Worm (Caenorhabditis elegans): ENCODE measurements around the gene T26E4.4.

The T26E4.4 gene

ce11 chrV:15769072-15769471, 23.2 kb downstream of the T26E4.4 start, which contains the start of gene F57A10.4:
Gene F57A10.4, plus strand, starts transcription at chrV:15769438.
- TF ChIP-seq sem-4 (tag; optimal IDR thresholded peaks at IDR 0.05) (no peak), nhr-6 (tag; optimal IDR thresholded peaks at IDR 0.05) (no peak), mbf-1 (tag; optimal IDR thresholded peaks at IDR 0.05) (no peak), nhr-10 (tag; optimal IDR thresholded peaks at IDR 0.05) (no peak), mab-5 (tag; optimal IDR thresholded peaks at IDR 0.05) (no peak), lsy-2 (tag; optimal IDR thresholded peaks at IDR 0.05) (no peak), crh-2 (tag; optimal IDR thresholded peaks at IDR 0.05) (no peak), R02D3.7 (tag; optimal IDR thresholded peaks at IDR 0.05) (no peak), unc-62 (GFP tag; optimal IDR thresholded peaks at IDR 0.05) (no peak), aly-2 (tag; optimal IDR thresholded peaks at IDR 0.05) (no peak), F13H6.1 (tag; optimal IDR thresholded peaks at IDR 0.05) (no peak), ztf-11 (tag; optimal IDR thresholded peaks at IDR 0.05) (no peak), nhr-25 (tag; optimal IDR thresholded peaks at IDR 0.05) (no peak)

ce11 chrV:15766122-15766594, 26.2 kb downstream of the T26E4.4 start, which contains the start of the genes haf-3 and F57A10.2:
Gene haf-3, minus strand, starts transcription at chrV:15766172.
Gene F57A10.2, plus strand, starts transcription at chrV:15766575.
- TF ChIP-seq nhr-11 (tag; optimal IDR thresholded peaks at IDR 0.05) = no peak
- no peak for TF ChIP-seq lin-39 (tag; optimal IDR thresholded peaks at IDR 0.05)
- TF ChIP-seq mab-5 (tag; optimal IDR thresholded peaks at IDR 0.05) = peak; percentile 90
- peak; percentile 96 for TF ChIP-seq C34F6.9 (tag; optimal IDR thresholded peaks at IDR 0.05)
- peak; percentile 41 for TF ChIP-seq dmd-4 (tag; optimal IDR thresholded peaks at IDR 0.05)
- peak; percentile 78 for TF ChIP-seq nhr-129 (tag; optimal IDR thresholded peaks at IDR 0.05)
- peak; percentile 87 for TF ChIP-seq nhr-21 (tag; optimal IDR thresholded peaks at IDR 0.05)
- peak; percentile 80 for TF ChIP-seq nhr-237 (tag; optimal IDR thresholded peaks at IDR 0.05)
- TF ChIP-seq mdl-1 (tag; optimal IDR thresholded peaks at IDR 0.05) = peak in 1 of 2 experiments; percentile 19
- peak; percentile 92 for TF ChIP-seq nhr-25 (tag; optimal IDR thresholded peaks at IDR 0.05)
- TF ChIP-seq nhr-12 (tag; optimal IDR thresholded peaks at IDR 0.05) = no peak
- TF ChIP-seq nhr-6 (tag; optimal IDR thresholded peaks at IDR 0.05) = peak; percentile 84
- no peak for TF ChIP-seq mbf-1 (tag; optimal IDR thresholded peaks at IDR 0.05)
- peak; percentile 67 for TF ChIP-seq zag-1 (tag; optimal IDR thresholded peaks at IDR 0.05)
- no peak for TF ChIP-seq aly-2 (tag; optimal IDR thresholded peaks at IDR 0.05)
- TF ChIP-seq Y55F3AM.14 (GFP tag; optimal IDR thresholded peaks at IDR 0.05) = peak; percentile 37
- TF ChIP-seq unc-62 (GFP tag; optimal IDR thresholded peaks at IDR 0.05) = peak; percentile 33
- peak; percentile 78 for TF ChIP-seq ceh-82 (tag; optimal IDR thresholded peaks at IDR 0.05)
- TF ChIP-seq sma-3 (GFP tag; optimal IDR thresholded peaks at IDR 0.05) = peak; percentile 92
- no peak for TF ChIP-seq nhr-23 (tag; optimal IDR thresholded peaks at IDR 0.05)
- peak; percentile 94 for TF ChIP-seq unc-55 (GFP tag; optimal IDR thresholded peaks at IDR 0.05)
- TF ChIP-seq ztf-4 (tag; optimal IDR thresholded peaks at IDR 0.05) = peak; percentile 84
- no peak for TF ChIP-seq alr-1 (tag; optimal IDR thresholded peaks at IDR 0.05)
- peak; percentile 72 for TF ChIP-seq R02D3.7 (tag; optimal IDR thresholded peaks at IDR 0.05)
- TF ChIP-seq fos-1 (tag; optimal IDR thresholded peaks at IDR 0.05) = peak; percentile 57
- peak; percentile 9 for TF ChIP-seq blmp-1 (tag; optimal IDR thresholded peaks at IDR 0.05; ENCODE audit: insufficient read depth)
- peak; percentile 60 for TF ChIP-seq ceh-16 (tag; optimal IDR thresholded peaks at IDR 0.05)
- no peak for TF ChIP-seq ztf-11 (tag; optimal IDR thresholded peaks at IDR 0.05)
- TF ChIP-seq crh-2 (tag; optimal IDR thresholded peaks at IDR 0.05) = peak; percentile 94
- no peak for TF ChIP-seq elt-3 (tag; optimal IDR thresholded peaks at IDR 0.05)
- no peak for TF ChIP-seq elt-1 (tag; optimal IDR thresholded peaks at IDR 0.05)
- TF ChIP-seq lin-13 (GFP tag; optimal IDR thresholded peaks at IDR 0.05) = peak; percentile 92
- TF ChIP-seq nhr-10 (tag; optimal IDR thresholded peaks at IDR 0.05) = peak; percentile 81
- TF ChIP-seq nhr-77 (tag; optimal IDR thresholded peaks at IDR 0.05) = peak; percentile 68
- peak; percentile 92 for TF ChIP-seq egl-27 (tag; optimal IDR thresholded peaks at IDR 0.05)
- TF ChIP-seq ztf-1 (GFP tag; conservative IDR thresholded peaks at IDR 0.05) = no peak
- TF ChIP-seq unc-39 (tag; optimal IDR thresholded peaks at IDR 0.05) = no peak
- TF ChIP-seq sma-9 (GFP tag; optimal IDR thresholded peaks at IDR 0.05) = peak; percentile 95
- no peak for TF ChIP-seq sma-9 (tag; optimal IDR thresholded peaks at IDR 0.05)
- TF ChIP-seq lsy-2 (tag; optimal IDR thresholded peaks at IDR 0.05) = peak; percentile 92 to 96
- TF ChIP-seq F13H6.1 (tag; optimal IDR thresholded peaks at IDR 0.05) = peak; percentile 91
- peak; percentile 99 for TF ChIP-seq gmeb-1 (tag; optimal IDR thresholded peaks at IDR 0.05)
- peak; percentile 60 for TF ChIP-seq ama-1 (optimal IDR thresholded peaks at IDR 0.05)
- peak; percentile 87 for TF ChIP-seq snpc-4 (tag; optimal IDR thresholded peaks at IDR 0.05)
- no peak for TF ChIP-seq skn-1 (tag; optimal IDR thresholded peaks at IDR 0.05)
- TF ChIP-seq lin-11 (tag; optimal IDR thresholded peaks at IDR 0.05) = peak; percentile 64
- TF ChIP-seq peb-1 (tag; optimal IDR thresholded peaks at IDR 0.05) = no peak
- no peak for TF ChIP-seq ZK546.5 (tag; optimal IDR thresholded peaks at IDR 0.05)
- peak; percentile 83 for TF ChIP-seq sem-4 (tag; optimal IDR thresholded peaks at IDR 0.05)

Data from whole organism, L2 larva.